Fruit fly (Drosophila melanogaster) whole organism, embryonic: Measurements from ENCODE around the gene Pdhb.

Experiments
- Adf1 ChIP-seq: fragments of 200-800 bp; sonication (Bioruptor generic); IDR thresholded peaks from 2 replicates; pipeline ENCODE4 v1.3.6; 2022; ENCODE audit warnings: missing biosample characterization, missing genetic modification characterization
- Awh ChIP-seq: fragments of 200-800 bp; sonication (Bioruptor generic); IDR thresholded peaks from 2 replicates; pipeline ENCODE4, ENCODE4 v1.3.6; 2022; ENCODE audit warnings: missing biosample characterization, missing genetic modification characterization
- Bdp1 ChIP-seq: fragments of 200-800 bp; sonication (Bioruptor generic); optimal IDR thresholded peaks from 3 replicates; lab custom pipeline; 2016; ENCODE audit warnings: missing biosample characterization, missing genetic modification characterization
- CG11560 ChIP-seq: fragments of 200-800 bp; sonication (Bioruptor generic); IDR thresholded peaks from 3 replicates; pipeline ENCODE4 v1.3.6; 2022; ENCODE audit warnings: missing biosample characterization, missing genetic modification characterization
- CG12219 ChIP-seq: fragments of 200-800 bp; sonication (Bioruptor generic); optimal IDR thresholded peaks from 3 replicates; lab custom pipeline; 2018; ENCODE audit warnings: missing biosample characterization, mild to moderate bottlenecking, missing genetic modification characterization
- CG12299 ChIP-seq: fragments of 200-800 bp; sonication (Bioruptor generic); optimal IDR thresholded peaks from 2 replicates; lab custom pipeline; 2018; ENCODE audit warnings: missing biosample characterization, mild to moderate bottlenecking, missing genetic modification characterization
- CG1529 ChIP-seq: fragments of 200-800 bp; sonication (Bioruptor generic); optimal IDR thresholded peaks from 3 replicates; lab custom pipeline; 2018; ENCODE audit warnings: missing biosample characterization, missing genetic modification characterization
- CG15601 ChIP-seq: fragments of 200-800 bp; sonication (Bioruptor generic); optimal IDR thresholded peaks from 3 replicates; lab custom pipeline; 2019; ENCODE audit warnings: missing biosample characterization, mild to moderate bottlenecking, missing genetic modification characterization, moderate library complexity
- CG16779 ChIP-seq: fragments of 200-800 bp; sonication (Bioruptor generic); IDR thresholded peaks from 2 replicates; pipeline ENCODE4 v1.3.6; 2022; ENCODE audit warnings: missing biosample characterization, missing genetic modification characterization
- CG17359 ChIP-seq: fragments of 200-800 bp; sonication (Bioruptor generic); optimal IDR thresholded peaks from 3 replicates; lab custom pipeline; 2018; ENCODE audit warnings: missing biosample characterization, mild to moderate bottlenecking, missing genetic modification characterization, moderate library complexity
- CG17912 ChIP-seq: fragments of 200-800 bp; sonication (Bioruptor generic); optimal IDR thresholded peaks from 2 replicates; lab custom pipeline; 2018; ENCODE audit warnings: missing biosample characterization, mild to moderate bottlenecking, missing genetic modification characterization
- CG2129 ChIP-seq: fragments of 200-800 bp; sonication (Bioruptor generic); IDR thresholded peaks from 2 replicates; pipeline ENCODE4 v1.3.6; 2022; ENCODE audit warnings: missing biosample characterization, missing genetic modification characterization; ENCODE audit not compliant: partially characterized antibody
- CG32772 ChIP-seq: fragments of 200-800 bp; sonication (Bioruptor generic); IDR thresholded peaks from 2 replicates; pipeline ENCODE4 v1.3.6; 2022; ENCODE audit warnings: missing biosample characterization, missing genetic modification characterization
- CG33557 ChIP-seq: fragments of 200-800 bp; sonication (Bioruptor generic); optimal IDR thresholded peaks from 2 replicates; lab custom pipeline; 2019; ENCODE audit warnings: missing biosample characterization, mild to moderate bottlenecking, missing genetic modification characterization, moderate library complexity
- CG34376 ChIP-seq: fragments of 200-800 bp; sonication (Bioruptor generic); optimal IDR thresholded peaks from 2 replicates; lab custom pipeline; 2018; ENCODE audit warnings: missing biosample characterization, mild to moderate bottlenecking, missing genetic modification characterization
- CG43689 ChIP-seq: fragments of 200-800 bp; sonication (Bioruptor generic); IDR thresholded peaks from 2 replicates; pipeline ENCODE4 v1.3.6; 2022; ENCODE audit warnings: missing biosample characterization, missing genetic modification characterization
- CG4707 ChIP-seq: fragments of 200-800 bp; sonication (Bioruptor generic); optimal IDR thresholded peaks from 2 replicates; lab custom pipeline; 2018; ENCODE audit warnings: missing biosample characterization, mild to moderate bottlenecking, missing genetic modification characterization, moderate library complexity
- CG6813 ChIP-seq: fragments of 200-800 bp; sonication (Bioruptor generic); optimal IDR thresholded peaks from 2 replicates; lab custom pipeline; 2017; ENCODE audit warnings: missing biosample characterization, missing genetic modification characterization, mild to moderate bottlenecking, moderate library complexity, missing genetic modification reagents
- CG7839 ChIP-seq: fragments of 200-800 bp; sonication (Bioruptor generic); optimal IDR thresholded peaks from 3 replicates; lab custom pipeline; 2018; ENCODE audit warnings: missing biosample characterization, mild to moderate bottlenecking, missing genetic modification characterization, moderate library complexity
- CG7987 ChIP-seq: fragments of 200-800 bp; sonication (Bioruptor generic); optimal IDR thresholded peaks from 2 replicates; lab custom pipeline; 2018; ENCODE audit warnings: missing biosample characterization, mild to moderate bottlenecking, missing genetic modification characterization, moderate library complexity
- CG8924 ChIP-seq: fragments of 200-800 bp; optimal IDR thresholded peaks from 3 replicates; lab custom pipeline; 2019; ENCODE audit warnings: missing biosample characterization, mild to moderate bottlenecking, missing genetic modification characterization, moderate library complexity
- CG9727 ChIP-seq: fragments of 200-800 bp; sonication (Bioruptor generic); optimal IDR thresholded peaks from 3 replicates; lab custom pipeline; 2017; ENCODE audit warnings: missing biosample characterization, mild to moderate bottlenecking, missing genetic modification characterization
- CG9817 ChIP-seq: fragments of 200-800 bp; sonication (Bioruptor generic); optimal IDR thresholded peaks from 2 replicates; lab custom pipeline; 2018; ENCODE audit warnings: missing biosample characterization, mild to moderate bottlenecking, missing genetic modification characterization, moderate library complexity
- Dbx ChIP-seq: fragments of 200-800 bp; sonication (Bioruptor generic); IDR thresholded peaks from 3 replicates; pipeline ENCODE4 v1.3.6; 2022; ENCODE audit warnings: missing biosample characterization, missing genetic modification characterization
- Dip3 ChIP-seq: fragments of 200-800 bp; sonication (Bioruptor generic); optimal IDR thresholded peaks from 3 replicates; lab custom pipeline; 2016; ENCODE audit warnings: missing biosample characterization, missing genetic modification characterization
- ERR ChIP-seq: fragments of 200-800 bp; sonication (Bioruptor generic); optimal IDR thresholded peaks from 2 replicates; lab custom pipeline; 2016; ENCODE audit warnings: missing biosample characterization, missing genetic modification characterization
- GATAe ChIP-seq: fragments of 200-800 bp; sonication (Bioruptor generic); conservative IDR thresholded peaks from 2 replicates; pipeline ENCODE4 v1.3.6; 2022; ENCODE audit warnings: missing biosample characterization, missing genetic modification characterization
- Hr78 ChIP-seq, 2 experiments: fragments of 200-800 bp in 1 of 2; fragments of >200 bp in 1 of 2; sonication (Bioruptor generic) in 1 of 2; optimal IDR thresholded peaks; 2 replicates each; lab custom pipeline; 2017 to 2019; ENCODE audit warnings: missing biosample characterization in 2 of 2, missing genetic modification characterization in 2 of 2, mild to moderate bottlenecking in 1 of 2, moderate library complexity in 1 of 2
- Meics ChIP-seq: fragments of 200-800 bp; sonication (Bioruptor generic); optimal IDR thresholded peaks from 2 replicates; lab custom pipeline; 2017; ENCODE audit warnings: missing biosample characterization, mild to moderate bottlenecking, missing genetic modification characterization
- NK7.1 ChIP-seq: fragments of 200-800 bp; sonication (Bioruptor generic); optimal IDR thresholded peaks from 3 replicates; lab custom pipeline; 2016; ENCODE audit warnings: missing biosample characterization, missing genetic modification characterization
- Nf-YA ChIP-seq: fragments of 200-800 bp; sonication (Bioruptor generic); IDR thresholded peaks from 2 replicates; pipeline ENCODE4 v1.3.6; 2022; ENCODE audit warnings: missing biosample characterization, missing genetic modification characterization
- Trl ChIP-seq, 3 experiments: fragments of >200 bp in 2 of 3; fragments of 200-800 bp in 1 of 3; sonication (Bioruptor generic) in 1 of 3; optimal IDR thresholded peaks; 2 replicates in 1 of 3; 3 replicates in 2 of 3; lab custom pipeline; 2016 to 2017; ENCODE audit warnings: missing biosample characterization in 1 of 3, missing genetic modification characterization in 1 of 3
- Usf ChIP-seq: fragments of 200-800 bp; sonication (Bioruptor generic); optimal IDR thresholded peaks from 2 replicates; lab custom pipeline; 2017; ENCODE audit warnings: missing genotype, missing biosample characterization, missing genetic modification characterization
- ase ChIP-seq: fragments of 200-800 bp; sonication (Bioruptor generic); IDR thresholded peaks from 3 replicates; pipeline ENCODE4 v1.3.6; 2022; ENCODE audit warnings: missing biosample characterization, missing genetic modification characterization
- bowl ChIP-seq: fragments of 200-800 bp; sonication (Bioruptor generic); IDR thresholded peaks from 2 replicates; pipeline ENCODE4 v1.3.6; 2022; ENCODE audit warnings: missing biosample characterization, missing genetic modification characterization
- cad ChIP-seq: fragments of >200 bp; optimal IDR thresholded peaks from 2 replicates; lab custom pipeline; 2017; ENCODE audit warnings: missing biosample characterization, missing genetic modification characterization
- ems ChIP-seq: fragments of 200-800 bp; sonication (Bioruptor generic); optimal IDR thresholded peaks from 3 replicates; lab custom pipeline; 2016; ENCODE audit warnings: missing biosample characterization, missing genetic modification characterization
- ewg ChIP-seq: fragments of 200-800 bp; sonication (Bioruptor generic); optimal IDR thresholded peaks from 3 replicates; lab custom pipeline; 2017; ENCODE audit warnings: mild to moderate bottlenecking, missing biosample characterization, missing genetic modification reagents, missing genetic modification characterization
- ftz-f1 ChIP-seq: fragments of 200-800 bp; sonication (Bioruptor generic); optimal IDR thresholded peaks from 2 replicates; lab custom pipeline; 2016; ENCODE audit warnings: missing biosample characterization, missing genetic modification characterization
- insv ChIP-seq, 2 experiments: fragments of 200-800 bp; sonication (Bioruptor generic); optimal IDR thresholded peaks; 3 replicates each; lab custom pipeline; 2016 to 2018; ENCODE audit warnings: missing biosample characterization in 2 of 2, missing genetic modification characterization in 2 of 2
- jumu ChIP-seq: fragments of 200-800 bp; sonication (Bioruptor generic); optimal IDR thresholded peaks from 3 replicates; lab custom pipeline; 2016; ENCODE audit warnings: missing biosample characterization, missing genetic modification characterization
- ken ChIP-seq: fragments of 200-800 bp; sonication (Bioruptor generic); IDR thresholded peaks from 3 replicates; pipeline ENCODE4 v1.3.6; 2022; ENCODE audit warnings: missing biosample characterization, missing genetic modification characterization
- kni ChIP-seq: fragments of 200-800 bp; sonication (Bioruptor generic); optimal IDR thresholded peaks from 3 replicates; lab custom pipeline; 2017; ENCODE audit warnings: mild to moderate bottlenecking, missing biosample characterization, missing genetic modification reagents, missing genetic modification characterization
- knrl ChIP-seq: fragments of 200-800 bp; sonication (Bioruptor generic); IDR thresholded peaks from 3 replicates; pipeline ENCODE4 v1.3.6; 2022; ENCODE audit warnings: missing biosample characterization, missing genetic modification characterization; ENCODE audit not compliant: partially characterized antibody
- lov ChIP-seq, 2 experiments: fragments of 200-800 bp in 1 of 2; fragments of >200 bp in 1 of 2; sonication (Bioruptor generic) in 1 of 2; IDR thresholded peaks in 1 of 2; optimal IDR thresholded peaks in 1 of 2; 2 replicates in 1 of 2; 3 replicates in 1 of 2; pipeline versions ENCODE4 v1.3.6 to Lab custom; 2017 to 2022; ENCODE audit warnings: missing biosample characterization in 1 of 2, missing genetic modification characterization in 1 of 2
- maf-S ChIP-seq: fragments of 200-800 bp; sonication (Bioruptor generic); optimal IDR thresholded peaks from 2 replicates; lab custom pipeline; 2016; ENCODE audit warnings: missing biosample characterization, missing genetic modification characterization
- nau ChIP-seq: fragments of 200-800 bp; sonication (Bioruptor generic); optimal IDR thresholded peaks from 3 replicates; lab custom pipeline; 2017; ENCODE audit warnings: missing biosample characterization, mild to moderate bottlenecking, missing genetic modification characterization, missing genetic modification reagents
- slp2 ChIP-seq: fragments of 200-800 bp; sonication (Bioruptor generic); optimal IDR thresholded peaks from 2 replicates; lab custom pipeline; 2016; ENCODE audit warnings: missing biosample characterization, missing genetic modification characterization
- tap ChIP-seq: fragments of 200-800 bp; optimal IDR thresholded peaks from 3 replicates; lab custom pipeline; 2019; ENCODE audit warnings: missing biosample characterization, mild to moderate bottlenecking, missing genetic modification characterization, moderate library complexity

Gene Pdhb

dm6 chr3R:29074001-29074609, 38.8 kb upstream of the Pdhb start (continued):
- TF ChIP-seq insv (GFP tag; optimal IDR thresholded peaks at IDR 0.05; lab: Kevin White, UChicago) = peak in 1 of 2 experiments; percentile 20
- no peak for TF ChIP-seq ftz-f1 (GFP tag; lab: Kevin White, UChicago)
- TF ChIP-seq knrl (GFP tag; lab: Robert Waterston, UW) = no peak
- no peak for TF ChIP-seq Dip3 (GFP tag; lab: Kevin White, UChicago)
- no peak for TF ChIP-seq tap
- no peak for TF ChIP-seq Nf-YA (GFP tag; lab: Robert Waterston, UW)
- TF ChIP-seq CG32772 (GFP tag; lab: Robert Waterston, UW) = no peak
- TF ChIP-seq CG9817 (tag; lab: Kevin White, UChicago) = no peak
- no peak for TF ChIP-seq ase (GFP tag; lab: Robert Waterston, UW)
- no peak for TF ChIP-seq ken
- TF ChIP-seq jumu (GFP tag; lab: Kevin White, UChicago) = no peak
- TF ChIP-seq CG4707 (GFP tag; lab: Kevin White, UChicago) = no peak
- no peak for TF ChIP-seq maf-S
- no peak for TF ChIP-seq CG2129 (GFP tag; lab: Robert Waterston, UW)
- TF ChIP-seq CG7839 = no peak
- TF ChIP-seq CG8924 = peak; percentile 29
- no peak for TF ChIP-seq CG11560 (tag; lab: Robert Waterston, UW)
- no peak for TF ChIP-seq Bdp1 (GFP tag; lab: Kevin White, UChicago)
- no peak for TF ChIP-seq Awh
- TF ChIP-seq CG7987 (GFP tag; lab: Kevin White, UChicago) = no peak
- TF ChIP-seq Trl (optimal IDR thresholded peaks at IDR 0.05; lab: Kevin White, UChicago) = peak; percentile 51 to 84
- no peak for TF ChIP-seq Trl (GFP tag; optimal IDR thresholded peaks at IDR 0.05; lab: Kevin White, UChicago)
- no peak for TF ChIP-seq CG17912 (GFP tag; lab: Kevin White, UChicago)
- TF ChIP-seq Dbx = no peak
- TF ChIP-seq lov (optimal IDR thresholded peaks at IDR 0.05; lab: Kevin White, UChicago) = no peak
- 0 out of 3 replicates have a peak, but pooled peaks have one; percentile 55 for TF ChIP-seq lov (GFP tag; IDR thresholded peaks at IDR 0.05; lab: Robert Waterston, UW)
- peak; percentile 4 for TF ChIP-seq nau (GFP tag; lab: Kevin White, UChicago)
- TF ChIP-seq kni = peak; percentile 97
- TF ChIP-seq CG1529 (GFP tag; lab: Kevin White, UChicago) = no peak
- no peak for TF ChIP-seq GATAe
- TF ChIP-seq CG43689 (GFP tag; lab: Robert Waterston, UW) = no peak
- TF ChIP-seq CG12219 (GFP tag; lab: Kevin White, UChicago) = peak; percentile 6
- no peak for TF ChIP-seq CG16779 (GFP tag; lab: Robert Waterston, UW)
- no peak for TF ChIP-seq slp2
- TF ChIP-seq NK7.1 (GFP tag; lab: Kevin White, UChicago) = no peak
- TF ChIP-seq CG33557 (GFP tag; lab: Kevin White, UChicago) = peak; percentile 27
- no peak for TF ChIP-seq bowl
- no peak for TF ChIP-seq ewg (GFP tag; lab: Kevin White, UChicago)
- no peak for TF ChIP-seq CG12299 (tag; lab: Kevin White, UChicago)
- TF ChIP-seq Hr78 (GFP tag; optimal IDR thresholded peaks at IDR 0.05; lab: Kevin White, UChicago) = peak in 1 of 2 experiments; percentile 6
- no peak for TF ChIP-seq ERR (GFP tag; lab: Kevin White, UChicago)
- TF ChIP-seq Adf1 (GFP tag; lab: Robert Waterston, UW) = no peak
- peak; percentile 38 for TF ChIP-seq CG34376 (GFP tag; lab: Kevin White, UChicago)
- TF ChIP-seq Usf (GFP tag; lab: Kevin White, UChicago) = no peak
- peak; percentile 9 for TF ChIP-seq CG6813 (GFP tag; lab: Kevin White, UChicago)
- TF ChIP-seq cad (GFP tag; lab: Kevin White, UChicago) = peak; percentile 63
- no peak for TF ChIP-seq Meics
- TF ChIP-seq CG17359 (tag; lab: Kevin White, UChicago) = no peak
- TF ChIP-seq ems = no peak
- TF ChIP-seq CG9727 (GFP tag; lab: Kevin White, UChicago) = no peak
- peak; percentile 5 for TF ChIP-seq CG15601 (tag; lab: Kevin White, UChicago)
